Worm (Caenorhabditis elegans): ENCODE data around the gene kin-26.

Gene kin-26

ce11 chrIV:7923982-7924480 lies 46.4 kb upstream of the kin-26 start, which contains the start of the genes xpo-3 and C49H3.3:
Gene xpo-3 (minus strand): TSS chrIV:7924032.
Gene C49H3.3 (plus strand): TSS chrIV:7924350.
- TF ChIP-seq nhr-76 (tag; optimal IDR thresholded peaks at IDR 0.05) (no peak), skn-1 (tag; optimal IDR thresholded peaks at IDR 0.05) (peak; percentile 2), tbx-2 (tag; optimal IDR thresholded peaks at IDR 0.05) (peak; percentile 14), ces-1 (GFP tag; optimal IDR thresholded peaks at IDR 0.05) (no peak), snu-23 (GFP tag; optimal IDR thresholded peaks at IDR 0.05) (peak; percentile 34), rnt-1 (tag; optimal IDR thresholded peaks at IDR 0.05) (no peak), egl-13 (tag; optimal IDR thresholded peaks at IDR 0.05) (no peak), ceh-82 (tag; optimal IDR thresholded peaks at IDR 0.05) (peak in 1 of 3 experiments; percentile 11), lin-35 (GFP tag; optimal IDR thresholded peaks at IDR 0.05) (peak; percentile 44 to 74), ztf-4 (tag; optimal IDR thresholded peaks at IDR 0.05) (no peak), irx-1 (tag; optimal IDR thresholded peaks at IDR 0.05) (no peak), nhr-47 (tag; optimal IDR thresholded peaks at IDR 0.05) (peak; percentile 42), unc-130 (tag; optimal IDR thresholded peaks at IDR 0.05) (peak; percentile 9), mep-1 (tag; optimal IDR thresholded peaks at IDR 0.05) (peak; percentile 63), F16B12.6 (tag; optimal IDR thresholded peaks at IDR 0.05) (peak; percentile 29), dsc-1 (tag; optimal IDR thresholded peaks at IDR 0.05) (no peak), C34B4.2 (tag; optimal IDR thresholded peaks at IDR 0.05) (no peak), mdl-1 (tag; optimal IDR thresholded peaks at IDR 0.05) (peak in 1 of 2 experiments; percentile 6), C16A3.4 (tag; optimal IDR thresholded peaks at IDR 0.05) (peak; percentile 32), dpl-1 (GFP tag; optimal IDR thresholded peaks at IDR 0.05) (peak; percentile 23 to 57 (median 24)), C04F5.9 (tag; optimal IDR thresholded peaks at IDR 0.05) (no peak), efl-3 (GFP tag; optimal IDR thresholded peaks at IDR 0.05) (no peak), xbp-1 (tag; optimal IDR thresholded peaks at IDR 0.05) (peak; percentile 34), lin-14 (GFP tag; optimal IDR thresholded peaks at IDR 0.05) (no peak), egl-27 (tag; optimal IDR thresholded peaks at IDR 0.05) (no peak), nhr-90 (tag; optimal IDR thresholded peaks at IDR 0.05; ENCODE audit: poor library complexity) (no peak), lsy-2 (tag; optimal IDR thresholded peaks at IDR 0.05) (peak; percentile 47 to 70), efl-1 (optimal IDR thresholded peaks at IDR 0.05) (peak; percentile 51 to 58), efl-1 (GFP tag; optimal IDR thresholded peaks at IDR 0.05 in 1 of 2) (peak in 1 of 2 experiments; percentile 48), vab-15 (tag; optimal IDR thresholded peaks at IDR 0.05) (peak; percentile 54), blmp-1 (tag; optimal IDR thresholded peaks at IDR 0.05) (peak; percentile 32), fkh-10 (GFP tag; optimal IDR thresholded peaks at IDR 0.05) (peak; percentile 13), sup-37 (GFP tag; optimal IDR thresholded peaks at IDR 0.05) (no peak), grh-1 (GFP tag; IDR thresholded peaks at IDR 0.05) (no peak), nhr-71 (tag; optimal IDR thresholded peaks at IDR 0.05) (peak; percentile 38)

ce11 chrIV:7920126-7920525 lies 42.4 kb upstream of the kin-26 start, which contains the start of gene C49H3.16:
Gene C49H3.16 (plus strand): TSS chrIV:7920426.
- TF ChIP-seq hpl-2 (GFP tag; optimal IDR thresholded peaks at IDR 0.05) (no peak), lin-15B (tag; optimal IDR thresholded peaks at IDR 0.05) (no peak), alr-1 (tag; optimal IDR thresholded peaks at IDR 0.05; ENCODE audit: borderline replicate concordance) (no peak), sptf-1 (tag; optimal IDR thresholded peaks at IDR 0.05) (no peak), nhr-77 (tag; optimal IDR thresholded peaks at IDR 0.05) (no peak), jun-1 (tag; optimal IDR thresholded peaks at IDR 0.05) (no peak)

- TF ChIP-seq zag-1 (tag; optimal IDR thresholded peaks at IDR 0.05) (no peak), C34B4.2 (tag; optimal IDR thresholded peaks at IDR 0.05) (no peak), lir-3 (tag; optimal IDR thresholded peaks at IDR 0.05; ENCODE audit: poor library complexity) (no peak), elt-3 (tag; optimal IDR thresholded peaks at IDR 0.05) (no peak), mep-1 (tag; optimal IDR thresholded peaks at IDR 0.05) (no peak), rnt-1 (tag; optimal IDR thresholded peaks at IDR 0.05) (no peak), nhr-76 (tag; optimal IDR thresholded peaks at IDR 0.05) (no peak), ztf-4 (tag; optimal IDR thresholded peaks at IDR 0.05) (no peak), aly-2 (tag; optimal IDR thresholded peaks at IDR 0.05) (no peak), nhr-84 (tag; optimal IDR thresholded peaks at IDR 0.05) (no peak), lin-14 (GFP tag; optimal IDR thresholded peaks at IDR 0.05) (no peak), lin-35 (GFP tag; optimal IDR thresholded peaks at IDR 0.05) (no peak)
Observed at ce11 chrIV:7917881-7918280, 40.2 kb upstream of the kin-26 start.

Data from whole organism, L1 larva.